Worm (Caenorhabditis elegans): ENCODE measurements around the gene shk-1.

DNA sequence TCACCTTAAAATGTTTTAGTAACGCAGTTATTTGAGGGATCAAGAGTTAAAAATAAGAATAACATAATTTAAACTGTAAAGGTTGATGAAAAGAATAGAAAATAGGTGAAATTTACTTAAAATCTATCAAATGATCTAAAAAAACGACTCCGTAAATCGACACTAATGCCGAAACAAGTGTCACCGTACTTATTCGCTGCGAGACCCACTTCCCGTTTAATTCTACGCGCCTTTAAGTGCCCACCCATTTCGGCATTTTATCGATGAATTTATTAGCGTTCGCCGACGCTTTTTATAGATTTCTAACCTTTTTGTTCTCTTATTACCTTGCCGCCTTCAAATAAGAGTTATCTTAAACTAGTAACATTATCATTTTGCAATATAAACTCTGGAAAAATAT lies 12.0 kb upstream of the shk-1 start, which contains the start of the genes Y53C12B.1 and nos-3:
- no peak for TF ChIP-seq klf-2 (GFP tag; conservative IDR thresholded peaks at IDR 0.05)
- TF ChIP-seq T22C8.4 (GFP tag; IDR thresholded peaks at IDR 0.05), result no peak
